Worm (Caenorhabditis elegans) whole organism, midembryonic: ENCODE results near the gene aly-2.

Source experiments
- T22C8.4 ChIP-seq: fragments of 200-800 bp; sonication (Bioruptor generic); IDR thresholded peaks from 2 replicates; pipeline ENCODE4 v1.3.6; 2022; ENCODE audit warnings: missing genetic modification characterization, missing compliant biosample characterization
- cog-1 ChIP-seq: sonication (generic microtip); optimal IDR thresholded peaks from 2 replicates; lab custom pipeline; 2016; ENCODE audit warnings: missing genetic modification characterization, missing compliant biosample characterization
- flt-1 ChIP-seq: fragments of 200-800 bp; sonication (Bioruptor generic); IDR thresholded peaks from 2 replicates; pipeline ENCODE4 v1.3.6; 2022; ENCODE audit warnings: missing genetic modification characterization, missing compliant biosample characterization
- klf-2 ChIP-seq: fragments of 200-800 bp; sonication (Bioruptor generic); conservative IDR thresholded peaks from 2 replicates; pipeline ENCODE4 v1.3.6; 2022; ENCODE audit warnings: missing genetic modification reagents, missing genetic modification characterization, missing compliant biosample characterization
- med-1 ChIP-seq: sonication (generic microtip); optimal IDR thresholded peaks from 2 replicates; lab custom pipeline; 2017; ENCODE audit warnings: missing genetic modification characterization, mild to moderate bottlenecking, missing compliant biosample characterization, antibody characterized with exemption, missing genetic modification reagents; ENCODE audit not compliant: insufficient read depth
- ref-1 ChIP-seq: fragments of 200-800 bp; sonication (Bioruptor generic); conservative IDR thresholded peaks from 2 replicates; pipeline ENCODE4 v1.3.6; 2022; ENCODE audit warnings: missing genetic modification reagents, missing genetic modification characterization, missing compliant biosample characterization
- tab-1 ChIP-seq: fragments of 200-800 bp; sonication (Bioruptor generic); IDR thresholded peaks from 2 replicates; pipeline ENCODE4 v1.3.6; 2022; ENCODE audit warnings: missing genetic modification characterization, missing compliant biosample characterization
- ztf-29 ChIP-seq: fragments of 200-800 bp; sonication (Bioruptor generic); IDR thresholded peaks from 2 replicates; pipeline ENCODE4 v1.3.6; 2022; ENCODE audit warnings: missing genetic modification reagents, missing genetic modification characterization, missing compliant biosample characterization

DNA sequence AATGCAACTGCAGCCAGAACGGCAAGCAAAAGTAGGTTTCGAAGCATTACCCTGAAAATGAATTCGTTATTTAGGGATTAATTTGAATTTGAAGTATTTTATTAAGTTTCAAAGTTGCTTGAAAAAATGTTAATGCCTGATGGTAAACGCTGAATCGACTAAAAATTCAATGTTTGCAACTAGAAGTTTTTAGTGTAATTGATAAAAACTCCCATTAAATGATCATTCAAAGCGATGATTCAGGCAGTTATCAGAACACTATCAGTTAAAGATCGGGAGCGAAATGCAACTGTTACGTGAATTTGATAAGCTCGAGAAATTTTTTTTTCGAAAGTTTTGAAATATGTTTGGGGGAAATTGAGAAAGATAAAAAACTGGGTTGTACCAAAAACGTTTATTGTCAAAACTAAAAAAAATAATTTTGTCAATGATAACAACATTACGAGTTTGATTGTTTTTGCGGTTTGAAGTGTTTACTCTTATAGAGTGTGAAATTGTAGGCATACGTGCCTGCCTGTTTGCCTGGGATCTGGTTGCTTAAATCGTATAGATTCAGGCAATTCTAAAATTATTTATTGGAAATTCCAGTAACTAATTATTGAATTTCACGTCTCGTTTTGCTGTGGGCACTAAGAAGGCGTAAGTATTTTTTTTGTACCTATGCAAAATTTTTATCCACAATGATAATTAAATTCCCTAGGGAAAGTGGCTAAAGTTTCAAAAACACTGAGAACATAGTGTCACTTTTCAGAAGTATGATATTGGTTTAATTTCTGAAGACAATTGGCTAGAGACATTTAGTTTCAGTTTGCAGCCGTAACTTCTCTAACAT lies 11.9 kb downstream of the aly-2 start, which contains the start of gene pcp-3:
- TF ChIP-seq ztf-29 (no peak), med-1 (no peak), klf-2 (no peak), flt-1 (GFP tag; lab: Robert Waterston, UW) (no peak), tab-1 (GFP tag; lab: Robert Waterston, UW) (no peak), ref-1 (GFP tag; lab: Robert Waterston, UW) (no peak), cog-1 (tag; lab: Kevin White, UChicago) (no peak), T22C8.4 (GFP tag; lab: Robert Waterston, UW) (no peak)
